Worm (Caenorhabditis elegans): ENCODE measurements around the gene scl-1.
A peak's percentile ranks its signal among the peaks of the same experiment; 100 is the strongest.

Gene scl-1

ce11 chrIV:13051073-13051472, 5.1 kb upstream of the scl-1 start, which contains the start of gene scl-11:
TSS of gene scl-11 (plus strand) at chrIV:13051373.
- TF ChIP-seq mml-1 (tag; optimal IDR thresholded peaks at IDR 0.05) (no peak), pha-4 (tag; optimal IDR thresholded peaks at IDR 0.05) (no peak), nhr-25 (tag; optimal IDR thresholded peaks at IDR 0.05) (no peak), pqm-1 (tag; optimal IDR thresholded peaks at IDR 0.05) (no peak), nhr-76 (tag; optimal IDR thresholded peaks at IDR 0.05) (no peak), sea-2 (GFP tag; optimal IDR thresholded peaks at IDR 0.05) (no peak), zag-1 (tag; optimal IDR thresholded peaks at IDR 0.05) (no peak), nhr-28 (tag; optimal IDR thresholded peaks at IDR 0.05) (no peak), egl-27 (tag; optimal IDR thresholded peaks at IDR 0.05) (no peak), nhr-23 (tag; optimal IDR thresholded peaks at IDR 0.05) (no peak)

ce11 chrIV:13052568-13052967, 3.6 kb upstream of the scl-1 start, which contains the start of gene F49E11.7:
TSS of gene F49E11.7 (plus strand) at chrIV:13052868.
- TF ChIP-seq unc-62 (GFP tag; optimal IDR thresholded peaks at IDR 0.05): no peak
- no peak for TF ChIP-seq jun-1 (tag; optimal IDR thresholded peaks at IDR 0.05)
- TF ChIP-seq eor-1 (tag; optimal IDR thresholded peaks at IDR 0.05): no peak
- no peak for TF ChIP-seq fkh-10 (GFP tag; optimal IDR thresholded peaks at IDR 0.05)
- TF ChIP-seq nhr-43 (tag; optimal IDR thresholded peaks at IDR 0.05; ENCODE audit: poor library complexity, severe bottlenecking): no peak
- TF ChIP-seq sea-2 (GFP tag; optimal IDR thresholded peaks at IDR 0.05): no peak
- TF ChIP-seq mdl-1 (tag; optimal IDR thresholded peaks at IDR 0.05): no peak
- no peak for TF ChIP-seq ztf-4 (tag; optimal IDR thresholded peaks at IDR 0.05)
- no peak for TF ChIP-seq skn-1 (tag; optimal IDR thresholded peaks at IDR 0.05)
- TF ChIP-seq ama-1 (optimal IDR thresholded peaks at IDR 0.05): no peak
- no peak for TF ChIP-seq nhr-67 (tag; optimal IDR thresholded peaks at IDR 0.05)
- TF ChIP-seq fkh-2 (tag; optimal IDR thresholded peaks at IDR 0.05): no peak
- TF ChIP-seq zag-1 (tag; optimal IDR thresholded peaks at IDR 0.05): no peak
- no peak for TF ChIP-seq ZK546.5 (tag; optimal IDR thresholded peaks at IDR 0.05)
- TF ChIP-seq nfya-1 (tag; optimal IDR thresholded peaks at IDR 0.05; ENCODE audit: insufficient read depth): no peak
- TF ChIP-seq pha-4 (tag; optimal IDR thresholded peaks at IDR 0.05): no peak

- peak; percentile 19 for TF ChIP-seq skn-1 (tag; optimal IDR thresholded peaks at IDR 0.05)
- no peak for TF ChIP-seq eor-1 (tag; optimal IDR thresholded peaks at IDR 0.05)
- TF ChIP-seq pha-4 (tag; optimal IDR thresholded peaks at IDR 0.05): peak; percentile 73
- peak; percentile 99 for TF ChIP-seq pqm-1 (tag; optimal IDR thresholded peaks at IDR 0.05)
- peak; percentile 96 for TF ChIP-seq jun-1 (tag; optimal IDR thresholded peaks at IDR 0.05)
- no peak for TF ChIP-seq egl-5 (tag; optimal IDR thresholded peaks at IDR 0.05)
- TF ChIP-seq ceh-9 (tag; optimal IDR thresholded peaks at IDR 0.05): no peak
- peak; percentile 99 for TF ChIP-seq elt-2 (tag; optimal IDR thresholded peaks at IDR 0.05)
These were observed 1.3 kb downstream of the scl-1 start, which contains the start of gene scl-2 for ce11 chrIV:13057418-13057817. TSS of gene scl-2 (plus strand) at chrIV:13057710.

- no peak for TF ChIP-seq eor-1 (tag; optimal IDR thresholded peaks at IDR 0.05)
- TF ChIP-seq ZK546.5 (tag; optimal IDR thresholded peaks at IDR 0.05): no peak
- TF ChIP-seq elt-1 (tag; optimal IDR thresholded peaks at IDR 0.05): no peak
- no peak for TF ChIP-seq nhr-237 (tag; optimal IDR thresholded peaks at IDR 0.05)
- TF ChIP-seq mml-1 (tag; optimal IDR thresholded peaks at IDR 0.05): no peak
These were observed 3.2 kb downstream of the scl-1 start, which contains the start of gene scl-3 for ce11 chrIV:13059284-13059683. TSS of gene scl-3 (plus strand) at chrIV:13059584.

ce11 chrIV:13063714-13064113, 7.6 kb downstream of the scl-1 start, which contains the start of gene scl-5:
TSS of gene scl-5 (plus strand) at chrIV:13064014.
- TF ChIP-seq elt-1 (tag; optimal IDR thresholded peaks at IDR 0.05): no peak
- TF ChIP-seq snpc-4 (tag; optimal IDR thresholded peaks at IDR 0.05): no peak
- no peak for TF ChIP-seq tbx-2 (tag; optimal IDR thresholded peaks at IDR 0.05)
- TF ChIP-seq ceh-9 (tag; optimal IDR thresholded peaks at IDR 0.05): no peak
- TF ChIP-seq ama-1 (optimal IDR thresholded peaks at IDR 0.05): no peak
- TF ChIP-seq nhr-28 (tag; optimal IDR thresholded peaks at IDR 0.05): no peak
- TF ChIP-seq ceh-28 (tag; optimal IDR thresholded peaks at IDR 0.05): no peak
- TF ChIP-seq R02D3.7 (tag; optimal IDR thresholded peaks at IDR 0.05): no peak
- TF ChIP-seq lin-39 (tag; optimal IDR thresholded peaks at IDR 0.05): no peak
- TF ChIP-seq pqm-1 (tag; optimal IDR thresholded peaks at IDR 0.05): no peak
- TF ChIP-seq daf-12 (tag; optimal IDR thresholded peaks at IDR 0.05): no peak
- no peak for TF ChIP-seq ceh-16 (tag; optimal IDR thresholded peaks at IDR 0.05)
- no peak for TF ChIP-seq nhr-25 (tag; optimal IDR thresholded peaks at IDR 0.05)
- TF ChIP-seq jun-1 (tag; optimal IDR thresholded peaks at IDR 0.05): no peak
- no peak for TF ChIP-seq skn-1 (tag; optimal IDR thresholded peaks at IDR 0.05)
- TF ChIP-seq ZK546.5 (tag; optimal IDR thresholded peaks at IDR 0.05): no peak
- no peak for TF ChIP-seq nhr-67 (tag; optimal IDR thresholded peaks at IDR 0.05)
- no peak for TF ChIP-seq hmg-11 (tag; optimal IDR thresholded peaks at IDR 0.05)

Measured in whole organism, L3 larva.